Fruit fly (Drosophila melanogaster): ENCODE results near the gene RpL27.

RpL27 gene

dm6 chr3R:25680528-25680927, 4.3 kb downstream of the RpL27 start, which contains the start of the genes CG4743 and Idh3g (continued):
- peak; percentile 97 for TF ChIP-seq sug (tag; optimal IDR thresholded peaks at IDR 0.05)
- peak; percentile 94 for TF ChIP-seq peb (GFP tag; IDR thresholded peaks at IDR 0.05)
- TF ChIP-seq corto (GFP tag; optimal IDR thresholded peaks at IDR 0.05): peak; percentile 92
- TF ChIP-seq Dek (tag; optimal IDR thresholded peaks at IDR 0.05): peak; percentile 95
- TF ChIP-seq Oli (tag; optimal IDR thresholded peaks at IDR 0.05): peak; percentile 96
- TF ChIP-seq CrebB (tag; optimal IDR thresholded peaks at IDR 0.05): peak; percentile 95
- no peak for TF ChIP-seq hb (GFP tag; IDR thresholded peaks at IDR 0.05; ENCODE audit: partially characterized antibody)
- TF ChIP-seq BEAF-32 (GFP tag; optimal IDR thresholded peaks at IDR 0.05): peak; percentile 42
- TF ChIP-seq gfzf (GFP tag; optimal IDR thresholded peaks at IDR 0.05): no peak
- TF ChIP-seq CG8944 (GFP tag; optimal IDR thresholded peaks at IDR 0.05): peak; percentile 18
- peak; percentile 81 for TF ChIP-seq schlank (tag; optimal IDR thresholded peaks at IDR 0.05)
- TF ChIP-seq CG5245 (GFP tag; optimal IDR thresholded peaks at IDR 0.05): peak; percentile 95
- TF ChIP-seq mirr (GFP tag; optimal IDR thresholded peaks at IDR 0.05): peak; percentile 88
- TF ChIP-seq chn (GFP tag; optimal IDR thresholded peaks at IDR 0.05): peak; percentile 88
- TF ChIP-seq Aef1 (GFP tag; IDR thresholded peaks at IDR 0.05): peak; percentile 93
- peak; percentile 97 for TF ChIP-seq fd96Cb (tag; optimal IDR thresholded peaks at IDR 0.05)
- no peak for TF ChIP-seq Lpt (GFP tag; optimal IDR thresholded peaks at IDR 0.05)
- peak; percentile 96 for TF ChIP-seq CG17385 (GFP tag; optimal IDR thresholded peaks at IDR 0.05)
- peak; percentile 95 for TF ChIP-seq odd (GFP tag; optimal IDR thresholded peaks at IDR 0.05)
- TF ChIP-seq inv (GFP tag; IDR thresholded peaks at IDR 0.05; ENCODE audit: partially characterized antibody): no peak
- peak; percentile 28 for TF ChIP-seq Dp (GFP tag; optimal IDR thresholded peaks at IDR 0.05)
- peak; percentile 86 for TF ChIP-seq CG8281 (tag; optimal IDR thresholded peaks at IDR 0.05)
- peak; percentile 96 for TF ChIP-seq Meics (GFP tag; optimal IDR thresholded peaks at IDR 0.05)
- TF ChIP-seq prd (optimal IDR thresholded peaks at IDR 0.05): no peak
- TF ChIP-seq prd (GFP tag; IDR thresholded peaks at IDR 0.05): peak; percentile 97
- peak; percentile 97 for TF ChIP-seq Ptx1 (GFP tag; IDR thresholded peaks at IDR 0.05)
- peak; percentile 97 for TF ChIP-seq CG7556 (GFP tag; optimal IDR thresholded peaks at IDR 0.05)
- TF ChIP-seq fu2 (GFP tag; optimal IDR thresholded peaks at IDR 0.05): peak; percentile 35
- no peak for TF ChIP-seq CG8478 (optimal IDR thresholded peaks at IDR 0.05)
- peak; percentile 56 for TF ChIP-seq CG1792 (GFP tag; optimal IDR thresholded peaks at IDR 0.05)
- TF ChIP-seq CG13624 (GFP tag; optimal IDR thresholded peaks at IDR 0.05): peak; percentile 77
- peak; percentile 96 for TF ChIP-seq Hr3 (GFP tag; optimal IDR thresholded peaks at IDR 0.05)
- TF ChIP-seq B-H2 (GFP tag; optimal IDR thresholded peaks at IDR 0.05): peak; percentile 98
- no peak for TF ChIP-seq sc (optimal IDR thresholded peaks at IDR 0.05)
- peak; percentile 96 for TF ChIP-seq sc (GFP tag; optimal IDR thresholded peaks at IDR 0.05)
- no peak for TF ChIP-seq luna (GFP tag; optimal IDR thresholded peaks at IDR 0.05)
- TF ChIP-seq D19A (tag; optimal IDR thresholded peaks at IDR 0.05): peak; percentile 95
- peak; percentile 71 for TF ChIP-seq NC2β (GFP tag; optimal IDR thresholded peaks at IDR 0.05)
- peak; percentile 97 for TF ChIP-seq CG30403 (GFP tag; optimal IDR thresholded peaks at IDR 0.05)
- TF ChIP-seq Bdp1 (GFP tag; optimal IDR thresholded peaks at IDR 0.05): peak; percentile 67
- TF ChIP-seq CG17359 (tag; optimal IDR thresholded peaks at IDR 0.05): peak; percentile 98
- TF ChIP-seq az2 (GFP tag; optimal IDR thresholded peaks at IDR 0.05): peak; percentile 97
- TF ChIP-seq Nf-YB (GFP tag; optimal IDR thresholded peaks at IDR 0.05): peak; percentile 88
- TF ChIP-seq CG7372 (GFP tag; IDR thresholded peaks at IDR 0.05): peak; percentile 90

All from whole organism, embryonic.